Worm (Caenorhabditis elegans): ENCODE results near the gene nspg-7.1.

ce11 chrIV:9303994-9304393 is 26.7 kb downstream of the nspg-7.1 start, which contains the start of gene F49C12.4:
- no peak for TF ChIP-seq ztf-11 (tag; optimal IDR thresholded peaks at IDR 0.05)
- no peak for TF ChIP-seq nhr-76 (tag; optimal IDR thresholded peaks at IDR 0.05)
- no peak for TF ChIP-seq ama-1 (optimal IDR thresholded peaks at IDR 0.05)
- TF ChIP-seq nhr-77 (tag; optimal IDR thresholded peaks at IDR 0.05), result no peak
- TF ChIP-seq unc-62 (GFP tag; optimal IDR thresholded peaks at IDR 0.05), result no peak
- no peak for TF ChIP-seq R02D3.7 (tag; optimal IDR thresholded peaks at IDR 0.05)
- TF ChIP-seq nhr-237 (tag; optimal IDR thresholded peaks at IDR 0.05), result no peak
- TF ChIP-seq pha-4 (tag; optimal IDR thresholded peaks at IDR 0.05), result no peak
- TF ChIP-seq elt-2 (tag; optimal IDR thresholded peaks at IDR 0.05), result no peak
- TF ChIP-seq egl-27 (tag; optimal IDR thresholded peaks at IDR 0.05), result no peak

Data from whole organism, L3 larva.